Worm (Caenorhabditis elegans): ENCODE results near the gene idpc-7.
"Not testable (repeated sequence)": the region's sequence is repeated elsewhere in the genome, so short reads cannot be mapped to it uniquely, and the experiment has no call there.

ce11 chrV:9601904-9602303 is 16.9 kb downstream of the idpc-7 start:
- not testable (repeated sequence) for TF ChIP-seq unc-62 (GFP tag; optimal IDR thresholded peaks at IDR 0.05 in 1 of 2); unc-62 (tag; optimal IDR thresholded peaks at IDR 0.05); Y5F2A.4 (GFP tag; optimal IDR thresholded peaks at IDR 0.05); F10B5.3 (tag; optimal IDR thresholded peaks at IDR 0.05); lin-39 (tag; optimal IDR thresholded peaks at IDR 0.05); lin-13 (GFP tag; optimal IDR thresholded peaks at IDR 0.05); lin-15B (tag; optimal IDR thresholded peaks at IDR 0.05); zag-1 (tag; optimal IDR thresholded peaks at IDR 0.05); skn-1 (tag; optimal IDR thresholded peaks at IDR 0.05); fkh-10 (GFP tag; optimal IDR thresholded peaks at IDR 0.05)

All from whole organism, L4 larva.